Worm (Caenorhabditis elegans): ENCODE measurements around the gene srz-101.

Gene srz-101

DNA sequence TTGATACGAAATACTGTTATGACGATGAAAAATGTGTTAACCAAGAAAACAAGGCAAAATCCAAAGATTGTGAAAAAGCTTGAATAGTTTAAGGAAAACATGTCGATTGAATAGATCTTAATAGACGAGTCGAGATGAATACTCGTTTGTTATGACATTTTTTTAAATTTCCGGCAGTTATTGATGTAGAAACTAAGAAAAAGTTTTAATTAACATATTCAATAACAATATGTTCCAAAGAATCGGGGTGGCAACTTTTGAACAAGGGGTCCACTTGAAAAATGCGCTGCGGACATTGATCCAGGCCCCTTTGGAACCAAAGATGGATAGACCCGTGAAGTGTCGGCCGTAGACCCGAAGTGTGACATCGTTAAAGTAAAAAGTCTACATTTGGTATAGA is 23.4 kb upstream of the srz-101 start, which contains the start of gene str-61:
str-61 (minus strand) TSS at position 101 of the 400 bp plus-strand sequence.
- TF ChIP-seq pha-4 (tag; optimal IDR thresholded peaks at IDR 0.05) (no peak), ces-1 (GFP tag; optimal IDR thresholded peaks at IDR 0.05) (no peak), snpc-4 (tag; optimal IDR thresholded peaks at IDR 0.05) (no peak), mep-1 (tag; optimal IDR thresholded peaks at IDR 0.05) (no peak), drap-1 (GFP tag; optimal IDR thresholded peaks at IDR 0.05) (no peak), cnd-1 (tag; optimal IDR thresholded peaks at IDR 0.05) (no peak), nhr-28 (tag; optimal IDR thresholded peaks at IDR 0.05) (no peak), sptf-1 (tag; optimal IDR thresholded peaks at IDR 0.05) (no peak), ceh-43 (GFP tag; optimal IDR thresholded peaks at IDR 0.05) (no peak), nhr-76 (tag; optimal IDR thresholded peaks at IDR 0.05) (no peak), unc-39 (tag; optimal IDR thresholded peaks at IDR 0.05) (no peak), tbx-8 (GFP tag; optimal IDR thresholded peaks at IDR 0.05) (no peak), mls-2 (tag; optimal IDR thresholded peaks at IDR 0.05) (no peak)

DNA sequence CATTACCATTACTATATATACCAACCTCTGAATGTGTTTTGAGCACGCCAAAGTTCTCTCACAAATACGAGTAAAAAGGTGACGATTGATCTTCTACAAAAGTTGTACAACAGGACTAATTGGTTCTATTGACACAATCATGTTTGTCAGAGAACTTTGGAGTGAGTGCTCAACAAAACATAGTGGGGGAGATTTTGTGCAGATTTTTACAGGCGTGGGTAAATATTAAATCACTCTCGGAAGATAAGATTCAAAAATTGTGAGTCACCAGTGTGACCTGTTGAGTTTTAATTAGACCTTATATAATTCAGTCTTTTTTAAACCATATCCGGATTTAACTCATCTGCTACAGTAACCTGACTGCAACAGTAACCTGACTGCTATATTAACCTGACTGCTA is 22.4 kb upstream of the srz-101 start, which contains the start of gene F14F8.8:
F14F8.8 (minus strand) TSS at position 101 of the 400 bp plus-strand sequence.
- TF ChIP-seq pha-4 (tag; optimal IDR thresholded peaks at IDR 0.05) (no peak), mab-5 (tag; optimal IDR thresholded peaks at IDR 0.05) (no peak), unc-39 (tag; optimal IDR thresholded peaks at IDR 0.05) (no peak), sem-2 (GFP tag; optimal IDR thresholded peaks at IDR 0.05) (no peak), lin-13 (tag; optimal IDR thresholded peaks at IDR 0.05) (no peak)

DNA sequence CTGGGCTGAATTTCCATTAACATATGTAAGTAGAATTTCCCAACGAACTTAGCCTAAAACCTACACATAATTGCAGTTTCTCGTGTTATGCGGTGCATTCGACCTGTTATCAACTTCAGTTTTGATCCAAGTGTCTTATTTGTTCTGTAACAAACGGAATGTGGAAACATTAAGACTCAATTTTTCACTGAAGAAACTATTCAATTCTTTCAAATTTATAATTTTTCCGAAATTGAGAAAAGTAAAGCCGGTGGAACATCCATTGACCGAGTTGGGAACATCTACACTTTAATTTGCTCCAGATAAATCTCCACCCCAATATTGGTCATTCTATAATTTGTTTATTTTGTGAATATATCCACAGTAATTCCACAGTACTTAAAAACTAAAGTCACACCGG is 20.2 kb upstream of the srz-101 start:
- no peak for TF ChIP-seq mep-1 (tag; optimal IDR thresholded peaks at IDR 0.05)
- TF ChIP-seq pha-4 (tag; optimal IDR thresholded peaks at IDR 0.05): no peak

DNA sequence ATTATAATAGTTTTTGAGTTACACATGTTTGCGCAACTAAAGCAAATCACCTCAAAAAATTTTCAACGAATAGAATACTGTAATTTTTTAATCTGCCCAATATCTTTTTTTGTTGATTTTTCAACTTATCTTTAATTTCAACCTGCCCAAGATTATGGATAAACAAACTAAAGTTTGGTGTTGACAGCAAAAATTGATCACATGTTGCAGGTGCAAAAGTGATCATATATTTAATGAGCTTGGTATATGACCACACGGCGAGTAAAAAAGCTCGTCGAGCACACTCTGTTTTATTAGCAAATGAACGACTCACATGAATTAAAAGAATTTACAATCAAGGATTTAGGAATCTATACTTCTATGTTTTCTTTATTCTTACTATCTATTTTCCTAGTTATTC is 19.1 kb upstream of the srz-101 start, which contains the start of gene srz-1:
srz-1 (plus strand) TSS at position 301 of the 400 bp plus-strand sequence.
- TF ChIP-seq cnd-1 (tag; optimal IDR thresholded peaks at IDR 0.05): no peak
- no peak for TF ChIP-seq nhr-2 (tag; optimal IDR thresholded peaks at IDR 0.05)
- TF ChIP-seq mab-5 (tag; optimal IDR thresholded peaks at IDR 0.05): no peak
- no peak for TF ChIP-seq ham-2 (GFP tag; optimal IDR thresholded peaks at IDR 0.05)
- no peak for TF ChIP-seq sptf-1 (tag; optimal IDR thresholded peaks at IDR 0.05)
- TF ChIP-seq pha-4 (tag; optimal IDR thresholded peaks at IDR 0.05): no peak
- no peak for TF ChIP-seq lsy-2 (tag; optimal IDR thresholded peaks at IDR 0.05)
- TF ChIP-seq ceh-43 (GFP tag; optimal IDR thresholded peaks at IDR 0.05): no peak
- no peak for TF ChIP-seq ces-1 (GFP tag; optimal IDR thresholded peaks at IDR 0.05)
- no peak for TF ChIP-seq drap-1 (GFP tag; optimal IDR thresholded peaks at IDR 0.05)
- no peak for TF ChIP-seq zip-8 (tag; optimal IDR thresholded peaks at IDR 0.05)
- no peak for TF ChIP-seq sem-2 (GFP tag; optimal IDR thresholded peaks at IDR 0.05)
- no peak for TF ChIP-seq ztf-11 (tag; optimal IDR thresholded peaks at IDR 0.05)
- TF ChIP-seq mep-1 (tag; optimal IDR thresholded peaks at IDR 0.05): no peak
- no peak for TF ChIP-seq unc-39 (tag; optimal IDR thresholded peaks at IDR 0.05)
- TF ChIP-seq unc-120 (tag; optimal IDR thresholded peaks at IDR 0.05; ENCODE audit: poor library complexity, severe bottlenecking): no peak
- TF ChIP-seq ceh-39 (tag; optimal IDR thresholded peaks at IDR 0.05): no peak

DNA sequence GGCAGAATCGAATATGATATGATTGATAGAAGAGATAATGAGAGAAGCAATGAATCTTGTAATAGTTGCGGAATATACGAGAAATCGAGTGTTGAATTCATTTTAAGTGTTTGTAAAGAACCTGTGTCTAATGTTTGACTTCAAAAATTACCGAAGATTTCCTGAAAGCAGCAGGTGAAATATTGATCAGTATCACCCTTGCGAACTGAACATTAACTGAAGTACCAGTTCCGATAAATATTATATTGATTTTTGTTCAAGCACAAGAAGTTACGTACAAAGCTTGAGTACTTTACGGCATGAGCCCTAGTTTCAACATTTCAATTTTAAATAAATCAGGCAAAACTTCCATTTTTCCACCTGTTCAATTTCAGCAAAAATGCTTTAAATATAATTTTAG is 15.4 kb upstream of the srz-101 start, which contains the start of gene srz-103:
srz-103 (minus strand) TSS at position 101 of the 400 bp plus-strand sequence.
- no peak for TF ChIP-seq zip-8 (tag; optimal IDR thresholded peaks at IDR 0.05)
- TF ChIP-seq ceh-39 (tag; optimal IDR thresholded peaks at IDR 0.05): no peak
- TF ChIP-seq bed-3 (GFP tag; optimal IDR thresholded peaks at IDR 0.05): no peak
- TF ChIP-seq unc-39 (tag; optimal IDR thresholded peaks at IDR 0.05): no peak
- no peak for TF ChIP-seq mls-2 (tag; optimal IDR thresholded peaks at IDR 0.05)
- no peak for TF ChIP-seq ztf-11 (tag; optimal IDR thresholded peaks at IDR 0.05)
- TF ChIP-seq snpc-4 (tag; optimal IDR thresholded peaks at IDR 0.05): no peak
- no peak for TF ChIP-seq ceh-83 (GFP tag; optimal IDR thresholded peaks at IDR 0.05)
- no peak for TF ChIP-seq lin-13 (tag; optimal IDR thresholded peaks at IDR 0.05)
- TF ChIP-seq drap-1 (GFP tag; optimal IDR thresholded peaks at IDR 0.05): no peak
- no peak for TF ChIP-seq elt-1 (tag; optimal IDR thresholded peaks at IDR 0.05; ENCODE audit: borderline replicate concordance, insufficient read depth)
- TF ChIP-seq nhr-2 (tag; optimal IDR thresholded peaks at IDR 0.05): no peak
- no peak for TF ChIP-seq ces-1 (GFP tag; optimal IDR thresholded peaks at IDR 0.05)
- no peak for TF ChIP-seq mep-1 (tag; optimal IDR thresholded peaks at IDR 0.05)

DNA sequence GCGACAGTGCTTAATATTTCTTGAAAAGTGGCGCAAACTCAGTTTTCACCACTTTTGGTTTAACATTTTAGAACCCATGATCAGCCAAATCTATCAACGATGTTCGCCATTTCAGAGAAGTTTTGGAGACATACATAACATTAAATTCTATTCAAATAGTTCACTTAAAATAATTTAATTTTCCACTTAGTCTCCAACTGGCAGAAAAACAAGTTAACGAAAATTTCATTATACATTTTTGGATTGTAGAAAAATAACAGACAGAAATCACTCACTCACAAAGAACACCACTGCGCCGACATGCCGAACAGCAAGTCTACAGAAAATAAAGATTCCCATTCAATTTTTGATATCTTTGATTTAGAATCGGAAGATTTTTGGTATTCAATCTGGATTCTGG is 14.7 kb upstream of the srz-101 start, which contains the start of gene srw-44:
srw-44 (plus strand) TSS at position 301 of the 400 bp plus-strand sequence.
- no peak for TF ChIP-seq mep-1 (tag; optimal IDR thresholded peaks at IDR 0.05)
- TF ChIP-seq nhr-12 (tag; optimal IDR thresholded peaks at IDR 0.05): no peak
- TF ChIP-seq nhr-2 (tag; optimal IDR thresholded peaks at IDR 0.05): no peak
- TF ChIP-seq zip-8 (tag; optimal IDR thresholded peaks at IDR 0.05): no peak
- TF ChIP-seq elt-1 (tag; optimal IDR thresholded peaks at IDR 0.05; ENCODE audit: borderline replicate concordance, insufficient read depth): no peak
- TF ChIP-seq unc-120 (tag; optimal IDR thresholded peaks at IDR 0.05; ENCODE audit: poor library complexity, severe bottlenecking): no peak
- no peak for TF ChIP-seq unc-39 (tag; optimal IDR thresholded peaks at IDR 0.05)
- TF ChIP-seq nhr-237 (tag; optimal IDR thresholded peaks at IDR 0.05): no peak
- TF ChIP-seq unc-62 (GFP tag; optimal IDR thresholded peaks at IDR 0.05): no peak
- no peak for TF ChIP-seq nhr-28 (tag; optimal IDR thresholded peaks at IDR 0.05)
- TF ChIP-seq ces-1 (GFP tag; optimal IDR thresholded peaks at IDR 0.05): no peak
- no peak for TF ChIP-seq tbx-8 (GFP tag; optimal IDR thresholded peaks at IDR 0.05)
- no peak for TF ChIP-seq nhr-76 (tag; optimal IDR thresholded peaks at IDR 0.05)
- TF ChIP-seq pha-4 (tag; optimal IDR thresholded peaks at IDR 0.05): no peak
- no peak for TF ChIP-seq elt-3 (tag; optimal IDR thresholded peaks at IDR 0.05)
- TF ChIP-seq flh-1 (GFP tag; optimal IDR thresholded peaks at IDR 0.05): no peak
- TF ChIP-seq ceh-83 (GFP tag; optimal IDR thresholded peaks at IDR 0.05): no peak
- TF ChIP-seq drap-1 (GFP tag; optimal IDR thresholded peaks at IDR 0.05): no peak
- no peak for TF ChIP-seq ztf-11 (tag; optimal IDR thresholded peaks at IDR 0.05)
- TF ChIP-seq blmp-1 (tag; optimal IDR thresholded peaks at IDR 0.05): no peak
